Fruit fly (Drosophila melanogaster) Kc167 (cell line): Measurements from ENCODE around the gene Cyp316a1.

Source experiments
- h ChIP-seq: fragments of >200 bp; optimal IDR thresholded peaks from 3 replicates; lab custom pipeline; 2018; ENCODE audit warnings: missing external identifiers
- insv ChIP-seq: fragments of >200 bp; optimal IDR thresholded peaks from 3 replicates; lab custom pipeline; 2018; ENCODE audit warnings: missing external identifiers
- psq ChIP-seq: fragments of >200 bp; optimal IDR thresholded peaks from 2 replicates; lab custom pipeline; 2017; ENCODE audit warnings: missing external identifiers

- TF ChIP-seq insv (no peak), h (lab: Kevin White, UChicago) (no peak), psq (lab: Kevin White, UChicago) (no peak)
Observed at dm6 chr3L:7542357-7542756, 50.7 kb downstream of the Cyp316a1 start, which contains the start of gene CG32376.
